Worm (Caenorhabditis elegans) whole organism, L3 larva: ENCODE measurements around the gene C27A2.7.

Experiments used
- ceh-9 ChIP-seq: sonication (generic microtip); optimal IDR thresholded peaks from 2 replicates; lab custom pipeline; 2018; ENCODE audit warnings: missing biosample characterization, missing genetic modification characterization
- nhr-23 ChIP-seq: fragments of 150-350 bp; optimal IDR thresholded peaks from 2 replicates; lab custom pipeline; 2014; ENCODE audit warnings: missing biosample characterization, missing genetic modification reagents, missing genetic modification characterization
- nhr-237 ChIP-seq: fragments of 150-350 bp; optimal IDR thresholded peaks from 2 replicates; lab custom pipeline; 2014; ENCODE audit warnings: missing biosample characterization, missing genetic modification characterization
- nhr-28 ChIP-seq: fragments of 150-350 bp; optimal IDR thresholded peaks from 2 replicates; lab custom pipeline; 2014; ENCODE audit warnings: missing biosample characterization, missing genetic modification characterization
- nhr-77 ChIP-seq: fragments of 150-350 bp; optimal IDR thresholded peaks from 2 replicates; lab custom pipeline; 2014; ENCODE audit warnings: missing biosample characterization, missing genetic modification characterization

- TF ChIP-seq ceh-9 (tag; lab: Kevin White, UChicago): no peak
- TF ChIP-seq nhr-237 (tag; lab: Kevin White, UChicago): no peak
- TF ChIP-seq nhr-28: no peak
- TF ChIP-seq nhr-77 (tag; lab: Kevin White, UChicago): no peak
- no peak for TF ChIP-seq nhr-23 (tag; lab: Kevin White, UChicago)
These were observed 32.8 kb upstream of the C27A2.7 start, which contains the start of the genes C04G6.11 and mpk-2 for ce11 chrII:5103784-5104457.
